Fruit fly (Drosophila melanogaster) whole organism, prepupa: ENCODE measurements around the gene CG12231.
A peak's percentile ranks its signal among the peaks of the same experiment; 100 is the strongest.

Source experiments
- CG15336 ChIP-seq: fragments of 200-800 bp; sonication (Bioruptor generic); IDR thresholded peaks from 2 replicates; pipeline ENCODE4 v1.3.6; 2022; ENCODE audit warnings: missing biosample characterization, missing genetic modification characterization
- CG31627 ChIP-seq: fragments of 200-800 bp; sonication (Bioruptor generic); optimal IDR thresholded peaks from 3 replicates; lab custom pipeline; 2016; ENCODE audit warnings: missing biosample characterization, missing genetic modification characterization
- CG32006 ChIP-seq: fragments of 200-800 bp; sonication (Bioruptor generic); optimal IDR thresholded peaks from 3 replicates; lab custom pipeline; 2017; ENCODE audit warnings: missing biosample characterization, mild to moderate bottlenecking, missing genetic modification characterization
- CG7368 ChIP-seq: fragments of 200-800 bp; sonication (Bioruptor generic); optimal IDR thresholded peaks from 3 replicates; lab custom pipeline; 2016; ENCODE audit warnings: missing biosample characterization, missing genetic modification characterization
- CG8119 ChIP-seq: fragments of 200-800 bp; sonication (Bioruptor generic); IDR thresholded peaks from 3 replicates; pipeline ENCODE4 v1.3.6; 2022; ENCODE audit warnings: missing biosample characterization, missing genetic modification characterization
- CG8319 ChIP-seq: fragments of 200-800 bp; sonication (Bioruptor generic); optimal IDR thresholded peaks from 3 replicates; lab custom pipeline; 2016; ENCODE audit warnings: missing biosample characterization, missing genetic modification characterization
- Gug ChIP-seq: fragments of 200-800 bp; sonication (Bioruptor generic); IDR thresholded peaks from 2 replicates; pipeline ENCODE4 v1.3.6; 2022; ENCODE audit warnings: missing biosample characterization, missing genetic modification characterization
- Met ChIP-seq: fragments of 200-800 bp; sonication (Bioruptor generic); optimal IDR thresholded peaks from 3 replicates; lab custom pipeline; 2016; ENCODE audit warnings: missing biosample characterization, missing genetic modification characterization
- Smox ChIP-seq: fragments of 200-800 bp; sonication (Bioruptor generic); optimal IDR thresholded peaks from 3 replicates; lab custom pipeline; 2016; ENCODE audit warnings: missing biosample characterization, missing genetic modification characterization
- Sox15 ChIP-seq: fragments of 200-800 bp; sonication (Bioruptor generic); optimal IDR thresholded peaks from 3 replicates; lab custom pipeline; 2016; ENCODE audit warnings: missing biosample characterization, missing genetic modification characterization
- lz ChIP-seq: fragments of 200-800 bp; sonication (Bioruptor generic); optimal IDR thresholded peaks from 3 replicates; lab custom pipeline; 2016; ENCODE audit warnings: missing biosample characterization, missing genetic modification characterization
- svp ChIP-seq: fragments of 200-800 bp; sonication (Bioruptor generic); peaks from one replicate; lab custom pipeline; 2016; ENCODE audit warnings: missing biosample characterization, missing genetic modification characterization

Gene CG12231

DNA sequence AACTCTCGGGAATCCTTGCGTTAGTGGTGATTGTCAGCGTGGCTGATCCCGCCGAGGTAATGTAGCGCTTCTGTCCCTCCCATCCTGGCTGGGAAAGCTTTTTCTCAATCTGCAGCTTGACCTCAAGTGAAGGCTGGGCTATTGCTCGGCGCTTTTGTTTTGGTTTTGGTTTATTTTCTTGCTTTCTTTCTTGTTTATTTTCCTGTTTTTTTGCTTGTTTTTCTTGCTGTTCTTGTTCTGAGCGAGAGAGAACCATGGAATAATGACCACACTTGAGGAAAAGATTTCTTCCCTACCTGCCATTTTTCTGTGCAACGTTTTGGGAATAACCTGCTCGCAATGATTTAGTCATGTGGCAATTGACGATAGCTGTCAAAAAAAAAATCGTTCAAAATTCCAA is 46.5 kb downstream of the CG12231 start (continued):
- TF ChIP-seq Smox (GFP tag; lab: Kevin White, UChicago) (no peak), CG8119 (GFP tag; lab: Robert Waterston, UW) (peak; percentile 56), Sox15 (no peak), CG15336 (GFP tag; lab: Robert Waterston, UW) (peak; percentile 37), Gug (GFP tag; lab: Robert Waterston, UW) (no peak), CG32006 (no peak), svp (GFP tag; lab: Kevin White, UChicago) (no peak), lz (GFP tag; lab: Kevin White, UChicago) (no peak), CG31627 (GFP tag; lab: Kevin White, UChicago) (no peak), Met (GFP tag; lab: Kevin White, UChicago) (no peak), CG7368 (GFP tag; lab: Kevin White, UChicago) (no peak), CG8319 (GFP tag; lab: Kevin White, UChicago) (no peak)
